Worm (Caenorhabditis elegans): ENCODE data around the gene T24C12.1.

DNA sequence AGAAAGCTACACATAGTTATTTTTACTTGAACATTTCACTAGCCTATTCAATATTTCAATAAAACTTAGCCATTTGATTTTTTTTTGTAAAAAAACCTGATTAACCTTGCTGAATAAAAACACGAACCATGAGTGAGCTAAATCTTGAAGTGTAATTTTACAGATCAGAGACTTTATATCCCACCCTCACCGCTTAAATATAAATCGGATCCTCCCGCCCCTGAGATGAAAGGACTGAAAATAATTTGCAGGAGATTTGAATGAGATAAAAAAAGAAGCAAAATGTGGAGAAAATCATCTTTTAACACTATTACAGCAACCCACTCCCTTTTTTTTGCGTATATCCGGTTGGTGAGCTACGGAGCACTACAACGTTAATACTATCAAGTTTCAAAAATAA is 49.2 kb upstream of the T24C12.1 start, which contains the start of gene npax-2:
- TF ChIP-seq nhr-12 (tag; optimal IDR thresholded peaks at IDR 0.05): no peak
- TF ChIP-seq snpc-4 (tag; optimal IDR thresholded peaks at IDR 0.05): no peak

Measured in whole organism, L3 larva.